Fruit fly (Drosophila melanogaster): Measurements from ENCODE around the gene CG45072.

- TF ChIP-seq Sox102F (GFP tag; optimal IDR thresholded peaks at IDR 0.05), result no peak
- TF ChIP-seq Met (GFP tag; optimal IDR thresholded peaks at IDR 0.05), result no peak
- TF ChIP-seq CG10631 (GFP tag; optimal IDR thresholded peaks at IDR 0.05), result no peak
- no peak for TF ChIP-seq CG4318 (GFP tag; optimal IDR thresholded peaks at IDR 0.05)
- no peak for TF ChIP-seq fd59A (GFP tag; optimal IDR thresholded peaks at IDR 0.05)
- no peak for TF ChIP-seq Eip78C (GFP tag)
- no peak for TF ChIP-seq cyc (GFP tag; optimal IDR thresholded peaks at IDR 0.05)
- no peak for TF ChIP-seq OdsH (GFP tag; optimal IDR thresholded peaks at IDR 0.05)
- no peak for TF ChIP-seq CG31627 (GFP tag; optimal IDR thresholded peaks at IDR 0.05)
- no peak for TF ChIP-seq Hr38 (GFP tag; optimal IDR thresholded peaks at IDR 0.05)
- TF ChIP-seq acj6 (GFP tag; optimal IDR thresholded peaks at IDR 0.05), result no peak
- no peak for TF ChIP-seq Blimp-1 (GFP tag; optimal IDR thresholded peaks at IDR 0.05)
These were observed 6.0 kb upstream of the CG45072 start, which contains the start of gene Ppi1 for dm6 chr3R:30129019-30129418.

Data from whole organism, prepupa.